Fruit fly (Drosophila melanogaster): Measurements from ENCODE around the gene CG14711.

The CG14711 gene

dm6 chr3R:11665925-11666687 is 43.0 kb downstream of the CG14711 start (continued):
- TF ChIP-seq CG3407 (GFP tag; optimal IDR thresholded peaks at IDR 0.05) (no peak), trem (tag; optimal IDR thresholded peaks at IDR 0.05) (no peak), bcd (GFP tag; optimal IDR thresholded peaks at IDR 0.05) (no peak), CG9817 (tag; optimal IDR thresholded peaks at IDR 0.05) (no peak), cad (GFP tag; optimal IDR thresholded peaks at IDR 0.05) (no peak), scrt (GFP tag; optimal IDR thresholded peaks at IDR 0.05) (peak; percentile 2), repo (GFP tag; optimal IDR thresholded peaks at IDR 0.05) (no peak), CG11456 (GFP tag; IDR thresholded peaks at IDR 0.05) (no peak), NfI (GFP tag; optimal IDR thresholded peaks at IDR 0.05) (no peak), CG1832 (GFP tag; optimal IDR thresholded peaks at IDR 0.05) (no peak), CG9215 (GFP tag; IDR thresholded peaks at IDR 0.05) (no peak), GATAe (GFP tag; conservative IDR thresholded peaks at IDR 0.05) (peak; percentile 78), Deaf1 (tag; optimal IDR thresholded peaks at IDR 0.05) (no peak), gfzf (GFP tag; optimal IDR thresholded peaks at IDR 0.05) (no peak), btn (GFP tag; optimal IDR thresholded peaks at IDR 0.05) (no peak), tio (GFP tag; optimal IDR thresholded peaks at IDR 0.05) (no peak), Med (GFP tag) (no peak), CG10321 (GFP tag; IDR thresholded peaks at IDR 0.05) (no peak), tgo (GFP tag; IDR thresholded peaks at IDR 0.05) (no peak), CG13424 (tag; optimal IDR thresholded peaks at IDR 0.05) (no peak), ci (GFP tag; IDR thresholded peaks at IDR 0.05) (no peak), disco-r (GFP tag; optimal IDR thresholded peaks at IDR 0.05) (no peak), Rfx (GFP tag; IDR thresholded peaks at IDR 0.05) (no peak), CG10147 (GFP tag; optimal IDR thresholded peaks at IDR 0.05) (no peak), Opbp (GFP tag; IDR thresholded peaks at IDR 0.05; ENCODE audit: partially characterized antibody) (no peak), CG10274 (GFP tag; optimal IDR thresholded peaks at IDR 0.05) (no peak), so (GFP tag; IDR thresholded peaks at IDR 0.05) (no peak), CG11723 (GFP tag; optimal IDR thresholded peaks at IDR 0.05) (no peak), Dp (GFP tag; optimal IDR thresholded peaks at IDR 0.05) (no peak), grn (GFP tag; optimal IDR thresholded peaks at IDR 0.05) (peak; percentile 35), CG17568 (GFP tag; optimal IDR thresholded peaks at IDR 0.05) (no peak), pros (GFP tag; optimal IDR thresholded peaks at IDR 0.05) (peak; percentile 39), Nf-YB (GFP tag; optimal IDR thresholded peaks at IDR 0.05) (no peak), jumu (GFP tag; optimal IDR thresholded peaks at IDR 0.05) (no peak), lab (GFP tag; optimal IDR thresholded peaks at IDR 0.05) (peak; percentile 42), Sox100B (GFP tag; optimal IDR thresholded peaks at IDR 0.05) (no peak), YL-1 (GFP tag; optimal IDR thresholded peaks at IDR 0.05) (no peak), CG30020 (tag; optimal IDR thresholded peaks at IDR 0.05) (no peak), sug (tag; optimal IDR thresholded peaks at IDR 0.05) (peak; percentile 91), Gug (GFP tag; IDR thresholded peaks at IDR 0.05) (no peak), CG2116 (GFP tag; optimal IDR thresholded peaks at IDR 0.05) (no peak), pzg (GFP tag; optimal IDR thresholded peaks at IDR 0.05) (no peak), luna (GFP tag; optimal IDR thresholded peaks at IDR 0.05) (no peak), bbx (GFP tag; IDR thresholded peaks at IDR 0.05; ENCODE audit: partially characterized antibody) (no peak), CG7839 (tag; optimal IDR thresholded peaks at IDR 0.05) (no peak), CG11560 (tag; IDR thresholded peaks at IDR 0.05) (no peak), CG14860 (GFP tag; IDR thresholded peaks at IDR 0.05; ENCODE audit: partially characterized antibody) (no peak), lbe (GFP tag; optimal IDR thresholded peaks at IDR 0.05) (peak; percentile 45), Max (GFP tag; optimal IDR thresholded peaks at IDR 0.05) (no peak), jigr1 (GFP tag; IDR thresholded peaks at IDR 0.05) (no peak)

Measured in whole organism, embryonic.